Worm (Caenorhabditis elegans) whole organism, L1 larva: ENCODE measurements around the gene C30A5.16.
A peak's percentile ranks its signal among the peaks of the same experiment; 100 is the strongest.

Source experiments
- C34B4.2 ChIP-seq: sonication (generic microtip); optimal IDR thresholded peaks from 2 replicates; lab custom pipeline; 2017; ENCODE audit warnings: mild to moderate bottlenecking, missing genetic modification characterization, missing compliant biosample characterization
- F16B12.6 ChIP-seq: fragments of 150-350 bp; optimal IDR thresholded peaks from 2 replicates; lab custom pipeline; 2014; ENCODE audit warnings: missing biosample characterization, missing genetic modification characterization
- blmp-1 ChIP-seq: fragments of 150-350 bp; optimal IDR thresholded peaks from 2 replicates; lab custom pipeline; 2014; ENCODE audit warnings: missing biosample characterization, missing genetic modification characterization
- ceh-8 ChIP-seq: fragments of 200-800 bp; sonication (Bioruptor generic); optimal IDR thresholded peaks from 2 replicates; lab custom pipeline; 2018; ENCODE audit warnings: mild to moderate bottlenecking, missing genetic modification characterization, moderate library complexity, missing compliant biosample characterization
- ceh-82 ChIP-seq, 3 experiments: fragments of 150-350 bp in 1 of 3; sonication (generic microtip) in 2 of 3; optimal IDR thresholded peaks; 2 replicates each; lab custom pipeline; 2014 to 2017; ENCODE audit warnings: missing biosample characterization in 3 of 3, missing genetic modification characterization in 3 of 3
- ces-1 ChIP-seq: fragments of 150-350 bp; optimal IDR thresholded peaks from 2 replicates; lab custom pipeline; 2014; ENCODE audit warnings: missing biosample characterization, missing genetic modification reagents, missing genetic modification characterization
- efl-1 ChIP-seq, 4 experiments: fragments of 150-350 bp; optimal IDR thresholded peaks in 3 of 4; peaks in 1 of 4; 1 replicate in 1 of 4; 2 replicates in 3 of 4; lab custom pipeline; 2014; ENCODE audit warnings: missing biosample characterization in 2 of 4, missing genetic modification characterization in 2 of 4, missing genetic modification reagents in 2 of 4
- efl-3 ChIP-seq: fragments of 200-800 bp; sonication (Bioruptor generic); optimal IDR thresholded peaks from 2 replicates; lab custom pipeline; 2018; ENCODE audit warnings: mild to moderate bottlenecking, missing genetic modification characterization, missing compliant biosample characterization
- ets-5 ChIP-seq: fragments of 200-800 bp; sonication (Bioruptor generic); IDR thresholded peaks from 2 replicates; pipeline ENCODE4 v1.3.6; 2022; ENCODE audit warnings: missing genetic modification characterization, missing compliant biosample characterization
- fkh-4 ChIP-seq: sonication (generic microtip); optimal IDR thresholded peaks from 2 replicates; lab custom pipeline; 2016; ENCODE audit warnings: missing compliant biosample characterization, missing genetic modification characterization, borderline replicate concordance
- hpl-2 ChIP-seq: fragments of 150-350 bp; optimal IDR thresholded peaks from 2 replicates; lab custom pipeline; 2014; ENCODE audit warnings: missing biosample characterization, missing genetic modification reagents, missing genetic modification characterization
- irx-1 ChIP-seq: sonication (generic microtip); optimal IDR thresholded peaks from 2 replicates; lab custom pipeline; 2016; ENCODE audit warnings: missing genetic modification characterization, missing compliant biosample characterization
- jun-1 ChIP-seq: fragments of 150-350 bp; optimal IDR thresholded peaks from 2 replicates; lab custom pipeline; 2014; ENCODE audit warnings: missing biosample characterization, missing genetic modification reagents, missing genetic modification characterization
- lin-13 ChIP-seq: fragments of 150-350 bp; optimal IDR thresholded peaks from 2 replicates; lab custom pipeline; 2014; ENCODE audit warnings: missing biosample characterization, missing genetic modification reagents, missing genetic modification characterization
- lin-35 ChIP-seq, 2 experiments: fragments of 150-350 bp; optimal IDR thresholded peaks; 2 replicates each; lab custom pipeline; 2014; ENCODE audit warnings: missing biosample characterization in 2 of 2, missing genetic modification characterization in 2 of 2, missing genetic modification reagents in 2 of 2
- lin-39 ChIP-seq: fragments of 150-350 bp; optimal IDR thresholded peaks from 2 replicates; lab custom pipeline; 2014; ENCODE audit warnings: missing biosample characterization, missing genetic modification reagents, missing genetic modification characterization
- lir-3 ChIP-seq: sonication (generic microtip); optimal IDR thresholded peaks from 2 replicates; lab custom pipeline; 2016; ENCODE audit warnings: mild to moderate bottlenecking, missing genetic modification characterization, moderate library complexity, missing compliant biosample characterization; ENCODE audit not compliant: poor library complexity
- mab-9 ChIP-seq: fragments of 200-800 bp; sonication (Bioruptor generic); IDR thresholded peaks from 2 replicates; pipeline ENCODE4 v1.3.6; 2022; ENCODE audit warnings: missing genetic modification reagents, missing genetic modification characterization, missing compliant biosample characterization
- mef-2 ChIP-seq: fragments of 150-350 bp; optimal IDR thresholded peaks from 2 replicates; lab custom pipeline; 2014; ENCODE audit warnings: missing biosample characterization, missing genetic modification characterization
- nhr-12 ChIP-seq: sonication (generic microtip); optimal IDR thresholded peaks from 2 replicates; lab custom pipeline; 2017; ENCODE audit warnings: missing biosample characterization, missing genetic modification characterization
- nhr-237 ChIP-seq: fragments of 150-350 bp; optimal IDR thresholded peaks from 2 replicates; lab custom pipeline; 2014; ENCODE audit warnings: missing biosample characterization, missing genetic modification characterization
- nhr-47 ChIP-seq: sonication (generic microtip); optimal IDR thresholded peaks from 2 replicates; lab custom pipeline; 2016; ENCODE audit warnings: mild to moderate bottlenecking, missing genetic modification characterization, moderate library complexity, missing compliant biosample characterization
- nhr-76 ChIP-seq: sonication (generic microtip); optimal IDR thresholded peaks from 2 replicates; lab custom pipeline; 2017; ENCODE audit warnings: missing biosample characterization, missing genetic modification characterization
- nhr-84 ChIP-seq: sonication (generic microtip); optimal IDR thresholded peaks from 2 replicates; lab custom pipeline; 2017; ENCODE audit warnings: missing biosample characterization, missing genetic modification characterization
- pqm-1 ChIP-seq: sonication (generic microtip); optimal IDR thresholded peaks from 3 replicates; lab custom pipeline; 2017; ENCODE audit warnings: missing biosample characterization, missing genetic modification characterization
- sup-37 ChIP-seq: fragments of 200-800 bp; sonication (Bioruptor generic); optimal IDR thresholded peaks from 2 replicates; lab custom pipeline; 2018; ENCODE audit warnings: mild to moderate bottlenecking, missing genetic modification characterization, missing compliant biosample characterization
- swsn-7 ChIP-seq: sonication (generic microtip); optimal IDR thresholded peaks from 2 replicates; lab custom pipeline; 2016; ENCODE audit warnings: missing genetic modification characterization, missing compliant biosample characterization
- tbx-2 ChIP-seq: sonication (generic microtip); optimal IDR thresholded peaks from 2 replicates; lab custom pipeline; 2016; ENCODE audit warnings: missing genetic modification characterization, missing compliant biosample characterization
- unc-130 ChIP-seq: fragments of 150-350 bp; optimal IDR thresholded peaks from 2 replicates; lab custom pipeline; 2017; ENCODE audit warnings: missing biosample characterization, missing genetic modification characterization, inconsistent platforms
- unc-30 ChIP-seq: sonication (generic microtip); optimal IDR thresholded peaks from 2 replicates; lab custom pipeline; 2017; ENCODE audit warnings: missing biosample characterization, missing genetic modification characterization
- unc-62 ChIP-seq: fragments of 150-350 bp; optimal IDR thresholded peaks from 2 replicates; lab custom pipeline; 2014; ENCODE audit warnings: missing biosample characterization, missing genetic modification reagents, missing genetic modification characterization
- unc-86 ChIP-seq: sonication (generic microtip); optimal IDR thresholded peaks from 2 replicates; lab custom pipeline; 2016; ENCODE audit warnings: missing genetic modification characterization, missing compliant biosample characterization
- unc-98 ChIP-seq: fragments of 200-800 bp; sonication (Bioruptor generic); IDR thresholded peaks from 2 replicates; pipeline ENCODE4 v1.3.6; 2022; ENCODE audit warnings: missing genetic modification characterization, missing compliant biosample characterization
- zag-1 ChIP-seq: fragments of 150-350 bp; optimal IDR thresholded peaks from 2 replicates; lab custom pipeline; 2014; ENCODE audit warnings: missing biosample characterization, missing genetic modification characterization
- zip-4 ChIP-seq: fragments of 200-800 bp; sonication (Bioruptor generic); optimal IDR thresholded peaks from 2 replicates; lab custom pipeline; 2018; ENCODE audit warnings: mild to moderate bottlenecking, missing genetic modification characterization, moderate library complexity, missing compliant biosample characterization
- ztf-11 ChIP-seq, 2 experiments: sonication (generic microtip); optimal IDR thresholded peaks; 2 replicates each; lab custom pipeline; 2016 to 2017; ENCODE audit warnings: missing genetic modification characterization in 2 of 2, missing biosample characterization in 1 of 2, missing compliant biosample characterization in 1 of 2
- ztf-4 ChIP-seq: fragments of 150-350 bp; optimal IDR thresholded peaks from 2 replicates; lab custom pipeline; 2014; ENCODE audit warnings: missing biosample characterization, missing genetic modification characterization

Gene C30A5.16

ce11 chrIII:8182573-8182972, 35.4 kb upstream of the C30A5.16 start:
- TF ChIP-seq unc-98 (GFP tag; lab: Robert Waterston, UW) = no peak
- no peak for TF ChIP-seq mab-9
- TF ChIP-seq jun-1 = no peak
- no peak for TF ChIP-seq ztf-4
- TF ChIP-seq nhr-12 (tag; lab: Kevin White, UChicago) = no peak
- TF ChIP-seq C34B4.2 (tag; lab: Kevin White, UChicago) = no peak
- no peak for TF ChIP-seq zag-1 (tag; lab: Kevin White, UChicago)
- TF ChIP-seq lin-13 (GFP tag; lab: Kevin White, UChicago) = no peak
- TF ChIP-seq pqm-1 (tag; lab: Kevin White, UChicago) = no peak

DNA sequence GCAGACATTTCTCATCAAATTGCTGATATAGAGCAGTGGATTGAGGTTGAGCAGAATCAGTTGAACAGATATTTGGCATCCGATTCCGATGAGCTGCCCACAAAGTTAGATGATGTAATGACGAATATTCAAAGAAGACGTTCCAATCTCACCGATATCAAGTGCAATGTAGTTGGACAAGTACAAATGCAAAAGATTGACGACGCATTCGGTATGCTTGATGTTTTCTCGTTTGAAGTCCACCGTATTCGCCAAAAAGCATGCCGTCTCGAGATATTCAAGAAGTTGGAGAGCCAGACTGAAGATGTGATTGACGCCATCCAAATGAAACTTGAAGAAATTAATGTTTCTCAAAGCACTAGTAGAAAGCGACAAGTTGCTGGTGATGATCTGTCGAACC, 32.9 kb upstream of the C30A5.16 start:
- TF ChIP-seq blmp-1 (tag; lab: Kevin White, UChicago) = no peak
- no peak for TF ChIP-seq hpl-2 (GFP tag; lab: Kevin White, UChicago)
- no peak for TF ChIP-seq ztf-11 (tag; optimal IDR thresholded peaks at IDR 0.05; lab: Kevin White, UChicago)
- no peak for TF ChIP-seq mab-9
- TF ChIP-seq efl-3 = no peak
- TF ChIP-seq efl-1 (optimal IDR thresholded peaks at IDR 0.05; lab: Kevin White, UChicago) = no peak
- no peak for TF ChIP-seq efl-1 (GFP tag; optimal IDR thresholded peaks at IDR 0.05 in 1 of 2; lab: Kevin White, UChicago)
- TF ChIP-seq lir-3 (tag; lab: Kevin White, UChicago) = no peak
- no peak for TF ChIP-seq ceh-82 (tag; optimal IDR thresholded peaks at IDR 0.05; lab: Kevin White, UChicago)
- no peak for TF ChIP-seq zip-4 (GFP tag; lab: Kevin White, UChicago)
- no peak for TF ChIP-seq ces-1 (GFP tag; lab: Kevin White, UChicago)
- no peak for TF ChIP-seq unc-30 (tag; lab: Kevin White, UChicago)
- no peak for TF ChIP-seq F16B12.6 (tag; lab: Kevin White, UChicago)
- no peak for TF ChIP-seq unc-130 (tag; lab: Kevin White, UChicago)
- TF ChIP-seq sup-37 (GFP tag; lab: Kevin White, UChicago) = no peak
- no peak for TF ChIP-seq unc-62 (GFP tag; lab: Kevin White, UChicago)

DNA sequence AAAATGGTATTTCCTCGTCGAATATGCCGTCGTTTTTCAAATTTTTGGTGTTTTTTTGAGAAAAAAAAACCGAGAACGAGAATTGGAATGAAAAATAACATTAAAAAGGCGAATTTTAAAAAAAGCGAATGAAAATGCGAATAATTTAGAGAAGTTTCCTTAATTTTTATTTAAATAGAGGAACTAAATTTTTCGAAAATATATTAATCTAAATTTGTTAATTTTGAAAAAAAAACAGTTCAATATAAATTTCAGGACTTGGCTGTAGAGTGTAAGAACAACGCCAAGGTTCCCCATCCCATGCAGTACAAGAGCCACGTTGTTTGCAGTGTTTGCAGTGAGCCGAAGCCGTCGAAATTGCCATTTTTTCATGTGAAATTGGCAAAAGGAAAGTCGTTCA, 27.5 kb upstream of the C30A5.16 start, which contains the start of gene C50C3.19:
Gene C50C3.19 (plus strand): TSS at position 301 of the 400 bp plus-strand sequence.
- TF ChIP-seq nhr-237 (tag; lab: Kevin White, UChicago) = no peak
- TF ChIP-seq ets-5 (GFP tag; lab: Robert Waterston, UW) = no peak
- no peak for TF ChIP-seq pqm-1 (tag; lab: Kevin White, UChicago)
- TF ChIP-seq mef-2 = no peak
- no peak for TF ChIP-seq ceh-82 (tag; optimal IDR thresholded peaks at IDR 0.05; lab: Kevin White, UChicago)
- TF ChIP-seq lin-39 (tag; lab: Kevin White, UChicago) = no peak
- no peak for TF ChIP-seq efl-1 (optimal IDR thresholded peaks at IDR 0.05; lab: Kevin White, UChicago)
- no peak for TF ChIP-seq efl-1 (GFP tag; optimal IDR thresholded peaks at IDR 0.05 in 1 of 2; lab: Kevin White, UChicago)
- no peak for TF ChIP-seq fkh-4 (tag; lab: Kevin White, UChicago)
- no peak for TF ChIP-seq nhr-84 (tag; lab: Kevin White, UChicago)
- TF ChIP-seq irx-1 (tag; lab: Kevin White, UChicago) = no peak
- no peak for TF ChIP-seq zag-1 (tag; lab: Kevin White, UChicago)
- no peak for TF ChIP-seq unc-86 (tag; lab: Kevin White, UChicago)
- TF ChIP-seq swsn-7 = no peak
- no peak for TF ChIP-seq nhr-76 (tag; lab: Kevin White, UChicago)
- TF ChIP-seq C34B4.2 (tag; lab: Kevin White, UChicago) = no peak
- no peak for TF ChIP-seq nhr-12 (tag; lab: Kevin White, UChicago)
- TF ChIP-seq, all 84 proteins: peak for 0

DNA sequence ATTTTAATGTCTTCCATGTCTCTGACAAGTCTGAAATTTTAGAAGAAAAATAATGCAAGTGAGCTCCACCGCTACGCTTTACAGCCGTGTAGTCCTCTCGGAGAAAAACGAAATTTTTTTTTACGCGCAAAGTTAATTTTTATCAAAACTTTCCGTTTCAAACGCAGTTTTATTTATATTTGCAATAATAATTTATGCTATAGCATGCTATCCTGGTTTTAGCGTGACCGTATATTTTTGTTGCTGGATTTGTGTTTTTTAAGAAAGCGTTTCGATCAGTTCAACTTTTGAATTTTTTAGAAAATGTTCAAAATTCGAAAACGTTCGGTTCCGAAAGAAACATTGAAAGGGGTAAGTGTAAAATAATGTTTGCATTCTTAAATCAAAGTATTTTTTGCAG, 26.3 kb upstream of the C30A5.16 start, which contains the start of gene C50C3.1:
Gene C50C3.1 (plus strand): TSS at position 301 of the 400 bp plus-strand sequence.
- TF ChIP-seq ceh-8 (GFP tag; lab: Kevin White, UChicago) (no peak), nhr-47 (no peak), efl-1 (optimal IDR thresholded peaks at IDR 0.05; lab: Kevin White, UChicago) (peak in 1 of 2 experiments; percentile 17), efl-1 (GFP tag; optimal IDR thresholded peaks at IDR 0.05 in 1 of 2; lab: Kevin White, UChicago) (no peak), lin-13 (GFP tag; lab: Kevin White, UChicago) (no peak), lin-35 (GFP tag; optimal IDR thresholded peaks at IDR 0.05; lab: Kevin White, UChicago) (no peak), ces-1 (GFP tag; lab: Kevin White, UChicago) (no peak), unc-62 (GFP tag; lab: Kevin White, UChicago) (no peak), tbx-2 (no peak)
- TF ChIP-seq, all 84 proteins: peak for 1
